Worm (Caenorhabditis elegans) whole organism, young adult: ENCODE measurements around the gene irld-4.
A peak's percentile ranks its signal among the peaks of the same experiment; 100 is the strongest.

ENCODE experiments used
- B0035.1 ChIP-seq: sonication (generic microtip); optimal IDR thresholded peaks from 2 replicates; lab custom pipeline; 2016; ENCODE audit warnings: missing genetic modification characterization, mild to moderate bottlenecking, missing compliant biosample characterization, missing genotype, missing genetic modification reagents
- B0336.3 ChIP-seq: fragments of 200-800 bp; sonication (Bioruptor generic); IDR thresholded peaks from 2 replicates; pipeline ENCODE4 v1.3.6; 2022; ENCODE audit warnings: missing genetic modification characterization, missing compliant biosample characterization
- F37B4.10 ChIP-seq: fragments of 200-800 bp; sonication (Bioruptor generic); IDR thresholded peaks from 2 replicates; pipeline ENCODE4 v1.3.6; 2022; ENCODE audit warnings: missing genetic modification characterization, missing compliant biosample characterization
- F39B2.1 ChIP-seq: fragments of 200-800 bp; sonication (Bioruptor generic); IDR thresholded peaks from 2 replicates; pipeline ENCODE4 v1.3.6; 2022; ENCODE audit warnings: missing genetic modification reagents, missing genetic modification characterization, missing compliant biosample characterization
- Y53F4B.3 ChIP-seq: fragments of 200-800 bp; sonication (Bioruptor generic); IDR thresholded peaks from 2 replicates; pipeline ENCODE4 v1.3.6; 2022; ENCODE audit warnings: missing genetic modification reagents, missing genetic modification characterization, missing compliant biosample characterization
- Y79H2A.3 ChIP-seq: fragments of 200-800 bp; sonication (Bioruptor generic); conservative IDR thresholded peaks from 2 replicates; pipeline ENCODE4 v1.3.6; 2022; ENCODE audit warnings: missing genetic modification reagents, missing genetic modification characterization, missing compliant biosample characterization
- ZK185.1 ChIP-seq: sonication (generic microtip); optimal IDR thresholded peaks from 2 replicates; lab custom pipeline; 2016; ENCODE audit warnings: mild to moderate bottlenecking, missing genetic modification characterization, missing compliant biosample characterization; ENCODE audit not compliant: poor library complexity, severe bottlenecking
- atf-7 ChIP-seq: sonication (generic microtip); optimal IDR thresholded peaks from 2 replicates; lab custom pipeline; 2017; ENCODE audit warnings: mild to moderate bottlenecking, missing genetic modification characterization, missing compliant biosample characterization
- athp-1 ChIP-seq: sonication (generic microtip); optimal IDR thresholded peaks from 2 replicates; lab custom pipeline; 2017; ENCODE audit warnings: mild to moderate bottlenecking, missing genetic modification characterization, missing compliant biosample characterization
- attf-6 ChIP-seq: fragments of 200-800 bp; sonication (Bioruptor generic); IDR thresholded peaks from 2 replicates; pipeline ENCODE4 v1.3.6; 2022; ENCODE audit warnings: missing genetic modification reagents, missing genetic modification characterization, missing compliant biosample characterization
- bed-2 ChIP-seq: fragments of 200-800 bp; sonication (Bioruptor generic); IDR thresholded peaks from 2 replicates; pipeline ENCODE4 v1.3.6; 2022; ENCODE audit warnings: missing genetic modification reagents, missing genetic modification characterization, missing compliant biosample characterization
- cebp-1 ChIP-seq, 2 experiments: fragments of 200-800 bp in 1 of 2; sonication (Bioruptor generic) in 1 of 2; sonication (generic microtip) in 1 of 2; IDR thresholded peaks in 1 of 2; optimal IDR thresholded peaks in 1 of 2; 2 replicates each; pipeline versions ENCODE4 v1.3.6 to Lab custom; 2017 to 2022; ENCODE audit warnings: missing compliant biosample characterization in 2 of 2, missing genetic modification characterization in 2 of 2, mild to moderate bottlenecking in 1 of 2, missing genetic modification reagents in 1 of 2, moderate library complexity in 1 of 2
- cebp-2 ChIP-seq: fragments of 200-800 bp; sonication (Bioruptor generic); IDR thresholded peaks from 2 replicates; pipeline ENCODE4 v1.3.6; 2022; ENCODE audit warnings: missing genetic modification characterization, missing compliant biosample characterization
- ceh-58 ChIP-seq: fragments of 200-800 bp; sonication (Bioruptor generic); IDR thresholded peaks from 2 replicates; pipeline ENCODE4 v1.3.6; 2022; ENCODE audit warnings: missing genetic modification characterization, missing compliant biosample characterization
- ceh-79 ChIP-seq: sonication (generic microtip); optimal IDR thresholded peaks from 2 replicates; lab custom pipeline; 2017; ENCODE audit warnings: mild to moderate bottlenecking, missing genetic modification characterization, missing compliant biosample characterization
- dpff-1 ChIP-seq: sonication (generic microtip); optimal IDR thresholded peaks from 2 replicates; lab custom pipeline; 2017; ENCODE audit warnings: mild to moderate bottlenecking, missing genetic modification characterization, missing compliant biosample characterization
- egrh-3 ChIP-seq: fragments of 200-800 bp; sonication (Bioruptor generic); IDR thresholded peaks from 2 replicates; pipeline ENCODE4 v1.3.6; 2022; ENCODE audit warnings: missing genetic modification reagents, missing genetic modification characterization, missing compliant biosample characterization
- ets-4 ChIP-seq: fragments of 200-800 bp; sonication (Bioruptor generic); optimal IDR thresholded peaks from 2 replicates; lab custom pipeline; 2018; ENCODE audit warnings: mild to moderate bottlenecking, missing genetic modification characterization, missing compliant biosample characterization
- hmg-1.2 ChIP-seq: fragments of 200-800 bp; sonication (Bioruptor generic); IDR thresholded peaks from 2 replicates; pipeline ENCODE4 v1.3.6; 2022; ENCODE audit warnings: missing genetic modification reagents, missing genetic modification characterization, missing compliant biosample characterization
- hrde-1 ChIP-seq: sonication (generic microtip); optimal IDR thresholded peaks from 2 replicates; lab custom pipeline; 2016; ENCODE audit warnings: missing genetic modification characterization, mild to moderate bottlenecking, missing compliant biosample characterization, moderate library complexity, missing genotype, missing genetic modification reagents, borderline replicate concordance
- hsf-1 ChIP-seq: fragments of 200-800 bp; sonication (Bioruptor generic); IDR thresholded peaks from 2 replicates; pipeline ENCODE4 v1.3.6; 2022; ENCODE audit warnings: missing genetic modification reagents, missing genetic modification characterization, missing compliant biosample characterization
- lin-35 ChIP-seq, 3 experiments: fragments of 150-350 bp in 2 of 3; sonication (generic microtip) in 1 of 3; optimal IDR thresholded peaks; 2 replicates each; lab custom pipeline; 2014 to 2018; ENCODE audit warnings: missing biosample characterization in 3 of 3, missing genetic modification characterization in 3 of 3, missing genetic modification reagents in 3 of 3
- lin-40 ChIP-seq: sonication (generic microtip); optimal IDR thresholded peaks from 2 replicates; lab custom pipeline; 2016; ENCODE audit warnings: missing genetic modification characterization, mild to moderate bottlenecking, missing compliant biosample characterization, missing genotype, missing genetic modification reagents
- lin-54 ChIP-seq: fragments of 200-800 bp; sonication (Bioruptor generic); optimal IDR thresholded peaks from 2 replicates; lab custom pipeline; 2018; ENCODE audit warnings: mild to moderate bottlenecking, missing genetic modification characterization, missing compliant biosample characterization
- madf-10 ChIP-seq: sonication (generic microtip); optimal IDR thresholded peaks from 2 replicates; lab custom pipeline; 2016; ENCODE audit warnings: mild to moderate bottlenecking, missing genetic modification characterization, missing compliant biosample characterization
- madf-3 ChIP-seq: fragments of 200-800 bp; sonication (Bioruptor generic); IDR thresholded peaks from 2 replicates; pipeline ENCODE4 v1.3.6; 2022; ENCODE audit warnings: missing genetic modification reagents, missing genetic modification characterization, missing compliant biosample characterization
- nhr-120 ChIP-seq: fragments of 200-800 bp; sonication (Bioruptor generic); IDR thresholded peaks from 2 replicates; pipeline ENCODE4 v1.3.6; 2022; ENCODE audit warnings: missing genetic modification characterization, missing compliant biosample characterization
- nhr-90 ChIP-seq: sonication (generic microtip); optimal IDR thresholded peaks from 2 replicates; lab custom pipeline; 2016; ENCODE audit warnings: missing genotype, mild to moderate bottlenecking, missing genetic modification characterization, missing compliant biosample characterization
- rcor-1 ChIP-seq: fragments of 200-800 bp; sonication (Bioruptor generic); IDR thresholded peaks from 2 replicates; pipeline ENCODE4 v1.3.6; 2022; ENCODE audit warnings: missing genetic modification reagents, missing genetic modification characterization, missing compliant biosample characterization
- sea-2 ChIP-seq: fragments of 200-800 bp; sonication (Bioruptor generic); IDR thresholded peaks from 2 replicates; pipeline ENCODE4 v1.3.6; 2022; ENCODE audit warnings: missing genetic modification characterization, missing compliant biosample characterization
- snpc-1.3 ChIP-seq: sonication (generic microtip); optimal IDR thresholded peaks from 2 replicates; lab custom pipeline; 2017; ENCODE audit warnings: missing genetic modification characterization, mild to moderate bottlenecking, missing compliant biosample characterization, antibody characterized with exemption, moderate library complexity, missing genotype, missing genetic modification reagents; ENCODE audit not compliant: insufficient read depth
- snpc-3.4 ChIP-seq: sonication (generic microtip); optimal IDR thresholded peaks from 2 replicates; lab custom pipeline; 2017; ENCODE audit warnings: missing genetic modification characterization, mild to moderate bottlenecking, missing compliant biosample characterization, antibody characterized with exemption, moderate library complexity, missing genotype, missing genetic modification reagents
- snpc-4 ChIP-seq, 5 experiments: fragments of 150-350 bp in 1 of 5; sonication (generic microtip) in 4 of 5; optimal IDR thresholded peaks; 2 replicates each; lab custom pipeline; 2014 to 2018; ENCODE audit warnings: missing genetic modification characterization in 5 of 5, missing biosample characterization in 3 of 5, antibody characterized with exemption in 2 of 5, mild to moderate bottlenecking in 2 of 5, missing compliant biosample characterization in 2 of 5, missing genotype in 2 of 5, moderate library complexity in 2 of 5, missing genetic modification reagents in 1 of 5
- sptf-2 ChIP-seq: fragments of 200-800 bp; sonication (Bioruptor generic); optimal IDR thresholded peaks from 2 replicates; lab custom pipeline; 2018; ENCODE audit warnings: mild to moderate bottlenecking, missing genetic modification characterization, missing compliant biosample characterization
- tbp1 ChIP-seq: fragments of 200-800 bp; sonication (Bioruptor generic); optimal IDR thresholded peaks from 2 replicates; lab custom pipeline; 2018; ENCODE audit warnings: mild to moderate bottlenecking, missing genetic modification characterization, missing compliant biosample characterization
- unc-130 ChIP-seq: sonication (generic microtip); optimal IDR thresholded peaks from 2 replicates; lab custom pipeline; 2016; ENCODE audit warnings: missing genetic modification reagents, missing genetic modification characterization, missing compliant biosample characterization
- ztf-28 ChIP-seq: fragments of 200-800 bp; sonication (Bioruptor generic); IDR thresholded peaks from 2 replicates; pipeline ENCODE4 v1.3.6; 2022; ENCODE audit warnings: missing genetic modification reagents, missing genetic modification characterization, missing compliant biosample characterization

The irld-4 gene

ce11 chrIV:14648059-14648458 is 15.2 kb downstream of the irld-4 start:
- peak; percentile 75 for TF ChIP-seq attf-6 (GFP tag; lab: Robert Waterston, UW)
- TF ChIP-seq snpc-4 (GFP tag; optimal IDR thresholded peaks at IDR 0.05; lab: Kevin White, UChicago): peak; percentile 71
- peak in 3 of 4 experiments; percentile 56 to 94 (median 71) for TF ChIP-seq snpc-4 (tag; optimal IDR thresholded peaks at IDR 0.05; lab: Kevin White, UChicago)

ce11 chrIV:14653066-14653465 is 20.2 kb downstream of the irld-4 start, which contains the start of gene talp-3:
TSS of gene talp-3 (minus strand) at chrIV:14653380.
- TF ChIP-seq ztf-28 (GFP tag; lab: Robert Waterston, UW) (no peak), athp-1 (tag; lab: Kevin White, UChicago) (no peak), bed-2 (no peak), attf-6 (GFP tag; lab: Robert Waterston, UW) (peak; percentile 74; the same call in 1 of the 2 replicates), F37B4.10 (GFP tag; lab: Robert Waterston, UW) (no peak), snpc-3.4 (tag; lab: Kevin White, UChicago) (no peak), nhr-90 (tag; lab: Kevin White, UChicago) (no peak), sea-2 (no peak)

- TF ChIP-seq egrh-3 (GFP tag; lab: Robert Waterston, UW) (peak; percentile 37; the same call in 1 of the 2 replicates), attf-6 (GFP tag; lab: Robert Waterston, UW) (peak; percentile 63; the same call in 1 of the 2 replicates)
Observed at ce11 chrIV:14654667-14655066, 21.8 kb downstream of the irld-4 start.

ce11 chrIV:14656573-14657129 is 23.8 kb downstream of the irld-4 start, which contains the start of gene Y57G11C.33:
TSS of gene Y57G11C.33 (plus strand) at chrIV:14657079.
- no peak for TF ChIP-seq madf-10 (tag; lab: Kevin White, UChicago)
- no peak for TF ChIP-seq dpff-1
- TF ChIP-seq rcor-1 (GFP tag; lab: Robert Waterston, UW): no peak
- no peak for TF ChIP-seq lin-35 (GFP tag; optimal IDR thresholded peaks at IDR 0.05; lab: Kevin White, UChicago)
- no peak for TF ChIP-seq cebp-1 (GFP tag; IDR thresholded peaks at IDR 0.05; lab: Robert Waterston, UW)
- TF ChIP-seq cebp-1 (tag; optimal IDR thresholded peaks at IDR 0.05; lab: Kevin White, UChicago): no peak
- TF ChIP-seq hmg-1.2: peak; percentile 22; the same call in 1 of the 2 replicates
- peak; percentile 46 for TF ChIP-seq tbp1 (GFP tag; lab: Kevin White, UChicago)
- TF ChIP-seq snpc-1.3 (tag; lab: Kevin White, UChicago): peak; percentile 38
- TF ChIP-seq attf-6 (GFP tag; lab: Robert Waterston, UW): peak; percentile 82
- TF ChIP-seq ZK185.1 (tag; lab: Kevin White, UChicago): no peak
- TF ChIP-seq Y79H2A.3 (GFP tag; lab: Robert Waterston, UW): no peak
- TF ChIP-seq ceh-79 (tag; lab: Kevin White, UChicago): no peak
- TF ChIP-seq hsf-1 (GFP tag; lab: Robert Waterston, UW): no peak
- no peak for TF ChIP-seq nhr-120 (GFP tag; lab: Robert Waterston, UW)
- peak; percentile 85 for TF ChIP-seq snpc-4 (GFP tag; optimal IDR thresholded peaks at IDR 0.05; lab: Kevin White, UChicago)
- TF ChIP-seq snpc-4 (tag; optimal IDR thresholded peaks at IDR 0.05; lab: Kevin White, UChicago): peak in 3 of 4 experiments; percentile 89 to 91 (median 89)

ce11 chrIV:14658054-14658631 is 25.2 kb downstream of the irld-4 start, which contains the start of gene anoh-2:
TSS of gene anoh-2 (plus strand) at chrIV:14658308.
- TF ChIP-seq ceh-58 (GFP tag; lab: Robert Waterston, UW) (no peak), atf-7 (tag; lab: Kevin White, UChicago) (no peak), lin-54 (no peak), ets-4 (GFP tag; lab: Kevin White, UChicago) (no peak), cebp-2 (GFP tag; lab: Robert Waterston, UW) (no peak), unc-130 (GFP tag; lab: Kevin White, UChicago) (peak; percentile 12), madf-3 (GFP tag; lab: Robert Waterston, UW) (no peak), sptf-2 (GFP tag; lab: Kevin White, UChicago) (no peak), F39B2.1 (no peak), lin-40 (tag; lab: Kevin White, UChicago) (no peak), Y53F4B.3 (no peak), B0336.3 (GFP tag; lab: Robert Waterston, UW) (peak; percentile 81), B0035.1 (no peak), hrde-1 (tag; lab: Kevin White, UChicago) (peak; percentile 59), cebp-1 (GFP tag; IDR thresholded peaks at IDR 0.05; lab: Robert Waterston, UW) (no peak), cebp-1 (tag; optimal IDR thresholded peaks at IDR 0.05; lab: Kevin White, UChicago) (no peak), dpff-1 (no peak)
